Worm (Caenorhabditis elegans): ENCODE results near the gene stip-1.

The stip-1 gene

DNA sequence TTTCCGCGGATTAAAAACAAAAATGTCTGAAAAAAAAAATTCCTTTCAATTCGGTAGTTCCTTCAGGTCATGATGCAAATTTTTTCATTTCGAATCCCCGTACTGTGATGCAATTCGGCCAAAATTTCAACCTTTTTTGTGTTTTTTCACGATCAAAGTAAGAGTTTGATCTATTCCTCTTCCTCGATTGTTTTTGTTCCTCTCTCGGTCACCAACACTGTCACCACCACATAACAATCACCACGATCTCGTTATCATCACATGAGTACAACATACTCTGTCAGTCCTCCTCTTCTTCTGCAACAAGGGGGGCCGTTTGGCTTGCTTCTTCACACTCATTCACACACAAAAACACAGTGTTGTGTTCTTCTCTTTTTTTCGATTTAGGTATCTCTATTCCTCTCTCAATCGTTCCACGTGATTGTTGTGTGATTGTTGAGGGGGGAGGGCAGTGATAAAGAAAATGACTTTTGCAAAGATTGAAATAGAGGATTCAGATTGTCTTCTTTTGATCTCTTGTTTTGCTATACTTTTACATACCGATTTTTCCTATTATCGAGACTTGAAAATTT is 40.5 kb upstream of the stip-1 start (continued):
- TF ChIP-seq duxl-1 (tag; optimal IDR thresholded peaks at IDR 0.05; ENCODE audit: poor library complexity) (no peak), zfp-2 (tag; optimal IDR thresholded peaks at IDR 0.05) (no peak), cey-2 (tag; optimal IDR thresholded peaks at IDR 0.05; ENCODE audit: borderline replicate concordance, insufficient read depth) (peak; percentile 89), ceh-32 (tag; optimal IDR thresholded peaks at IDR 0.05; ENCODE audit: poor library complexity) (no peak), ztf-11 (tag; optimal IDR thresholded peaks at IDR 0.05) (no peak), aly-2 (tag; optimal IDR thresholded peaks at IDR 0.05) (no peak), Y5F2A.4 (GFP tag; optimal IDR thresholded peaks at IDR 0.05) (no peak), spr-3 (GFP tag; optimal IDR thresholded peaks at IDR 0.05) (no peak), madf-9 (GFP tag; conservative IDR thresholded peaks at IDR 0.05) (0 out of 2 replicates have a peak, but pooled peaks have one; percentile 16), fos-1 (tag; optimal IDR thresholded peaks at IDR 0.05) (no peak), lin-15B (tag; optimal IDR thresholded peaks at IDR 0.05) (no peak), egl-43 (GFP tag; IDR thresholded peaks at IDR 0.05) (no peak), nhr-42 (GFP tag; IDR thresholded peaks at IDR 0.05) (no peak), nhr-102 (tag; optimal IDR thresholded peaks at IDR 0.05) (no peak), ama-1 (optimal IDR thresholded peaks at IDR 0.05) (peak; percentile 16), mxl-2 (GFP tag; conservative IDR thresholded peaks at IDR 0.05) (0 out of 2 replicates have a peak, but pooled peaks have one; percentile 54), mdt-29 (GFP tag; IDR thresholded peaks at IDR 0.05) (no peak), tag-97 (GFP tag; IDR thresholded peaks at IDR 0.05) (no peak), D1046.2 (GFP tag; IDR thresholded peaks at IDR 0.05) (no peak), daf-8 (GFP tag; IDR thresholded peaks at IDR 0.05) (no peak), nhr-111 (GFP tag; optimal IDR thresholded peaks at IDR 0.05) (no peak), zfp-3 (GFP tag; conservative IDR thresholded peaks at IDR 0.05) (peak; percentile 18; the same call in 1 of the 2 replicates), ces-1 (GFP tag; optimal IDR thresholded peaks at IDR 0.05) (no peak), gei-8 (GFP tag; optimal IDR thresholded peaks at IDR 0.05) (no peak), nhr-10 (tag; optimal IDR thresholded peaks at IDR 0.05) (no peak), hlh-30 (tag; optimal IDR thresholded peaks at IDR 0.05; ENCODE audit: insufficient read depth) (peak; percentile 96), F44E2.7 (GFP tag; IDR thresholded peaks at IDR 0.05) (no peak), nhr-25 (tag; optimal IDR thresholded peaks at IDR 0.05; ENCODE audit: borderline replicate concordance, insufficient read depth) (peak; percentile 39), mep-1 (tag; optimal IDR thresholded peaks at IDR 0.05) (peak; percentile 75), ceh-44 (GFP tag; IDR thresholded peaks at IDR 0.05) (no peak), ceh-28 (tag; optimal IDR thresholded peaks at IDR 0.05) (no peak), ZK337.2 (GFP tag; IDR thresholded peaks at IDR 0.05) (no peak), F26F4.8 (GFP tag; conservative IDR thresholded peaks at IDR 0.05) (no peak), zip-11 (GFP tag; IDR thresholded peaks at IDR 0.05) (no peak), php-3 (GFP tag; IDR thresholded peaks at IDR 0.05) (no peak), pqm-1 (tag; optimal IDR thresholded peaks at IDR 0.05) (peak; percentile 34), skn-1 (tag; optimal IDR thresholded peaks at IDR 0.05) (no peak), ceh-82 (tag; optimal IDR thresholded peaks at IDR 0.05) (no peak), R02D3.7 (tag; optimal IDR thresholded peaks at IDR 0.05) (no peak), lin-13 (GFP tag; optimal IDR thresholded peaks at IDR 0.05) (peak; percentile 54), T20F7.1 (GFP tag; optimal IDR thresholded peaks at IDR 0.05) (no peak), arid-1 (GFP tag; conservative IDR thresholded peaks at IDR 0.05) (no peak), lim-7 (GFP tag; IDR thresholded peaks at IDR 0.05) (no peak), F37D6.2 (tag; optimal IDR thresholded peaks at IDR 0.05) (no peak), vab-7 (GFP tag; IDR thresholded peaks at IDR 0.05) (no peak), hmg-1.1 (GFP tag; IDR thresholded peaks at IDR 0.05) (no peak), dmd-8 (GFP tag; IDR thresholded peaks at IDR 0.05) (no peak), spr-1 (tag; optimal IDR thresholded peaks at IDR 0.05) (no peak), hlh-11 (tag; optimal IDR thresholded peaks at IDR 0.05) (peak; percentile 82), dmd-6 (GFP tag; IDR thresholded peaks at IDR 0.05) (no peak), Y105C5A.15 (GFP tag; IDR thresholded peaks at IDR 0.05) (no peak)

Data from whole organism, L4 larva.